Fruit fly (Drosophila melanogaster) whole organism, prepupa: ENCODE measurements around the gene ND-23.

Experiments used
- Blimp-1 ChIP-seq: fragments of 200-800 bp; sonication (Bioruptor generic); optimal IDR thresholded peaks from 3 replicates; lab custom pipeline; 2017; ENCODE audit warnings: missing biosample characterization, missing genetic modification characterization, mild to moderate bottlenecking, moderate library complexity, missing genetic modification reagents
- CG10669 ChIP-seq: fragments of 200-800 bp; sonication (Bioruptor generic); optimal IDR thresholded peaks from 3 replicates; lab custom pipeline; 2018; ENCODE audit warnings: missing biosample characterization, mild to moderate bottlenecking, missing genetic modification characterization, moderate library complexity
- CG11294 ChIP-seq: fragments of 200-800 bp; sonication (Bioruptor generic); IDR thresholded peaks from 2 replicates; pipeline ENCODE4 v1.3.6; 2022; ENCODE audit warnings: missing biosample characterization, missing genetic modification characterization
- CG11762 ChIP-seq: fragments of 200-800 bp; sonication (Bioruptor generic); optimal IDR thresholded peaks from 3 replicates; lab custom pipeline; 2016; ENCODE audit warnings: missing biosample characterization, missing genetic modification characterization; ENCODE audit not compliant: insufficient read depth
- CG3032 ChIP-seq: fragments of 200-800 bp; optimal IDR thresholded peaks from 2 replicates; lab custom pipeline; 2019; ENCODE audit warnings: missing biosample characterization, mild to moderate bottlenecking, missing genetic modification characterization, moderate library complexity
- CG31627 ChIP-seq: fragments of 200-800 bp; sonication (Bioruptor generic); optimal IDR thresholded peaks from 3 replicates; lab custom pipeline; 2016; ENCODE audit warnings: missing biosample characterization, missing genetic modification characterization
- CG32006 ChIP-seq: fragments of 200-800 bp; sonication (Bioruptor generic); optimal IDR thresholded peaks from 3 replicates; lab custom pipeline; 2017; ENCODE audit warnings: missing biosample characterization, mild to moderate bottlenecking, missing genetic modification characterization
- CG34406 ChIP-seq: fragments of 200-800 bp; sonication (Bioruptor generic); optimal IDR thresholded peaks from 3 replicates; lab custom pipeline; 2016; ENCODE audit warnings: missing biosample characterization, missing genetic modification characterization
- CG6163 ChIP-seq: fragments of 200-800 bp; sonication (Bioruptor generic); IDR thresholded peaks from 3 replicates; pipeline ENCODE4 v1.3.6; 2022; ENCODE audit warnings: missing biosample characterization, missing genetic modification characterization
- CG6792 ChIP-seq: fragments of 200-800 bp; sonication (Bioruptor generic); optimal IDR thresholded peaks from 3 replicates; lab custom pipeline; 2016; ENCODE audit warnings: missing biosample characterization, missing genetic modification characterization
- CG6808 ChIP-seq: fragments of 200-800 bp; sonication (Bioruptor generic); optimal IDR thresholded peaks from 3 replicates; lab custom pipeline; 2017; ENCODE audit warnings: missing biosample characterization, missing genetic modification characterization, mild to moderate bottlenecking, moderate library complexity, missing genetic modification reagents
- CG6854 ChIP-seq: fragments of 200-800 bp; sonication (Bioruptor generic); optimal IDR thresholded peaks from 2 replicates; lab custom pipeline; 2017; ENCODE audit warnings: missing biosample characterization, mild to moderate bottlenecking, missing genetic modification characterization
- CG7368 ChIP-seq: fragments of 200-800 bp; sonication (Bioruptor generic); optimal IDR thresholded peaks from 3 replicates; lab custom pipeline; 2016; ENCODE audit warnings: missing biosample characterization, missing genetic modification characterization
- CG8119 ChIP-seq: fragments of 200-800 bp; sonication (Bioruptor generic); IDR thresholded peaks from 3 replicates; pipeline ENCODE4 v1.3.6; 2022; ENCODE audit warnings: missing biosample characterization, missing genetic modification characterization
- CG8319 ChIP-seq: fragments of 200-800 bp; sonication (Bioruptor generic); optimal IDR thresholded peaks from 3 replicates; lab custom pipeline; 2016; ENCODE audit warnings: missing biosample characterization, missing genetic modification characterization
- CG8632 ChIP-seq: fragments of 200-800 bp; sonication (Bioruptor generic); optimal IDR thresholded peaks from 3 replicates; lab custom pipeline; 2016; ENCODE audit warnings: missing biosample characterization, missing genetic modification characterization
- Eip75B ChIP-seq: fragments of 200-800 bp; sonication (Bioruptor generic); optimal IDR thresholded peaks from 3 replicates; lab custom pipeline; 2016; ENCODE audit warnings: missing biosample characterization, missing genetic modification characterization
- Eip78C ChIP-seq: fragments of 200-800 bp; sonication (Bioruptor generic); peaks from one replicate; lab custom pipeline; 2016; ENCODE audit warnings: missing biosample characterization, missing genetic modification characterization
- Eip93F ChIP-seq: fragments of 200-800 bp; sonication (Bioruptor generic); optimal IDR thresholded peaks from 2 replicates; lab custom pipeline; 2016; ENCODE audit warnings: missing biosample characterization, mild to moderate bottlenecking, missing genetic modification characterization
- Gug ChIP-seq: fragments of 200-800 bp; sonication (Bioruptor generic); IDR thresholded peaks from 2 replicates; pipeline ENCODE4 v1.3.6; 2022; ENCODE audit warnings: missing biosample characterization, missing genetic modification characterization
- Hr38 ChIP-seq: sonication (Bioruptor generic); optimal IDR thresholded peaks from 2 replicates; lab custom pipeline; 2016; ENCODE audit warnings: missing biosample characterization, missing genetic modification characterization
- Hr4 ChIP-seq: fragments of 200-800 bp; sonication (Bioruptor generic); optimal IDR thresholded peaks from 3 replicates; lab custom pipeline; 2016; ENCODE audit warnings: missing biosample characterization, missing genetic modification characterization
- Lpt ChIP-seq: fragments of 200-800 bp; sonication (Bioruptor generic); optimal IDR thresholded peaks from 3 replicates; lab custom pipeline; 2016; ENCODE audit warnings: missing biosample characterization, missing genetic modification characterization
- Met ChIP-seq: fragments of 200-800 bp; sonication (Bioruptor generic); optimal IDR thresholded peaks from 3 replicates; lab custom pipeline; 2016; ENCODE audit warnings: missing biosample characterization, missing genetic modification characterization
- OdsH ChIP-seq: fragments of 200-800 bp; sonication (Bioruptor generic); optimal IDR thresholded peaks from 3 replicates; lab custom pipeline; 2016; ENCODE audit warnings: missing biosample characterization, missing genetic modification characterization
- Smox ChIP-seq: fragments of 200-800 bp; sonication (Bioruptor generic); optimal IDR thresholded peaks from 3 replicates; lab custom pipeline; 2016; ENCODE audit warnings: missing biosample characterization, missing genetic modification characterization
- Sox102F ChIP-seq: fragments of 200-800 bp; sonication (Bioruptor generic); optimal IDR thresholded peaks from 2 replicates; lab custom pipeline; 2016; ENCODE audit warnings: missing biosample characterization, mild to moderate bottlenecking, missing genetic modification characterization
- Sox14 ChIP-seq: fragments of 200-800 bp; sonication (Bioruptor generic); optimal IDR thresholded peaks from 3 replicates; lab custom pipeline; 2016; ENCODE audit warnings: missing biosample characterization, missing genetic modification characterization
- Sox15 ChIP-seq: fragments of 200-800 bp; sonication (Bioruptor generic); optimal IDR thresholded peaks from 3 replicates; lab custom pipeline; 2016; ENCODE audit warnings: missing biosample characterization, missing genetic modification characterization
- acj6 ChIP-seq: fragments of 200-800 bp; sonication (Bioruptor generic); optimal IDR thresholded peaks from 3 replicates; lab custom pipeline; 2016; ENCODE audit warnings: missing biosample characterization, missing genetic modification characterization
- dac ChIP-seq: fragments of 200-800 bp; sonication (Bioruptor generic); optimal IDR thresholded peaks from 2 replicates; lab custom pipeline; 2017; ENCODE audit warnings: missing biosample characterization, mild to moderate bottlenecking, missing genetic modification characterization
- eg ChIP-seq: fragments of 200-800 bp; sonication (Bioruptor generic); IDR thresholded peaks from 3 replicates; pipeline ENCODE4 v1.3.6; 2022; ENCODE audit warnings: missing biosample characterization, missing genetic modification characterization
- esn ChIP-seq: fragments of 200-800 bp; sonication (Bioruptor generic); optimal IDR thresholded peaks from 2 replicates; lab custom pipeline; 2016; ENCODE audit warnings: missing biosample characterization, mild to moderate bottlenecking, missing genetic modification characterization, moderate library complexity
- fd59A ChIP-seq: fragments of 200-800 bp; sonication (Bioruptor generic); optimal IDR thresholded peaks from 2 replicates; lab custom pipeline; 2017; ENCODE audit warnings: missing biosample characterization, mild to moderate bottlenecking, missing genetic modification characterization, missing genetic modification reagents
- net ChIP-seq: fragments of 200-800 bp; sonication (Bioruptor generic); optimal IDR thresholded peaks from 3 replicates; lab custom pipeline; 2016; ENCODE audit warnings: missing biosample characterization, missing genetic modification characterization
- salr ChIP-seq, 2 experiments: fragments of 200-800 bp; sonication (Bioruptor generic); optimal IDR thresholded peaks; 3 replicates each; lab custom pipeline; 2016 to 2018; ENCODE audit warnings: missing biosample characterization in 2 of 2, missing genetic modification characterization in 2 of 2, mild to moderate bottlenecking in 1 of 2
- spab ChIP-seq: fragments of 200-800 bp; sonication (Bioruptor generic); optimal IDR thresholded peaks from 2 replicates; lab custom pipeline; 2017; ENCODE audit warnings: missing biosample characterization, mild to moderate bottlenecking, missing genetic modification characterization, missing genetic modification reagents
- ss ChIP-seq, 2 experiments: fragments of 200-800 bp; sonication (Bioruptor generic); optimal IDR thresholded peaks; 2 replicates in 1 of 2; 3 replicates in 1 of 2; lab custom pipeline; 2017 to 2018; ENCODE audit warnings: mild to moderate bottlenecking in 2 of 2, missing biosample characterization in 2 of 2, missing genetic modification characterization in 2 of 2, moderate library complexity in 1 of 2
- svp ChIP-seq: fragments of 200-800 bp; sonication (Bioruptor generic); peaks from one replicate; lab custom pipeline; 2016; ENCODE audit warnings: missing biosample characterization, missing genetic modification characterization
- vri ChIP-seq: fragments of 200-800 bp; sonication (Bioruptor generic); optimal IDR thresholded peaks from 3 replicates; lab custom pipeline; 2016; ENCODE audit warnings: missing biosample characterization, mild to moderate bottlenecking, missing genetic modification characterization

The ND-23 gene

dm6 chr3R:15803502-15804461 lies 33.1 kb downstream of the ND-23 start, which contains the start of gene alpha-Man-IIb (continued):
- peak; percentile 59 for TF ChIP-seq CG3032 (tag; lab: Kevin White, UChicago)
- TF ChIP-seq esn (GFP tag; lab: Kevin White, UChicago): peak; percentile 19
- no peak for TF ChIP-seq salr (GFP tag; optimal IDR thresholded peaks at IDR 0.05; lab: Kevin White, UChicago)
- no peak for TF ChIP-seq dac (GFP tag; lab: Kevin White, UChicago)
- TF ChIP-seq vri (GFP tag; lab: Kevin White, UChicago): no peak
- peak; percentile 52 for TF ChIP-seq CG6854 (GFP tag; lab: Kevin White, UChicago)
- TF ChIP-seq Sox15 (GFP tag; lab: Kevin White, UChicago): no peak
- TF ChIP-seq CG34406 (GFP tag; lab: Kevin White, UChicago): no peak
- no peak for TF ChIP-seq Lpt (GFP tag; lab: Kevin White, UChicago)
- TF ChIP-seq Met (GFP tag; lab: Kevin White, UChicago): no peak
- no peak for TF ChIP-seq CG11762 (GFP tag; lab: Kevin White, UChicago)
- TF ChIP-seq Eip75B (GFP tag; lab: Kevin White, UChicago): peak; percentile 13
- TF ChIP-seq Hr38 (GFP tag; lab: Kevin White, UChicago): no peak
- TF ChIP-seq Eip78C (GFP tag; lab: Kevin White, UChicago): peak; percentile 74
- TF ChIP-seq acj6: no peak
- TF ChIP-seq OdsH (GFP tag; lab: Kevin White, UChicago): no peak
- TF ChIP-seq CG8319 (GFP tag; lab: Kevin White, UChicago): no peak
- TF ChIP-seq Hr4 (GFP tag; lab: Kevin White, UChicago): no peak
- TF ChIP-seq CG6163 (GFP tag; lab: Robert Waterston, UW): peak; percentile 30; the same call in 1 of the 3 replicates
- TF ChIP-seq CG11294 (GFP tag; lab: Robert Waterston, UW): no peak
- TF ChIP-seq svp (GFP tag; lab: Kevin White, UChicago): peak; percentile 70
- TF ChIP-seq CG8632 (GFP tag; lab: Kevin White, UChicago): no peak
- TF ChIP-seq CG8119: no peak
- no peak for TF ChIP-seq CG6808 (GFP tag; lab: Kevin White, UChicago)
- no peak for TF ChIP-seq net (GFP tag; lab: Kevin White, UChicago)
- TF ChIP-seq CG31627 (GFP tag; lab: Kevin White, UChicago): peak; percentile 22
- TF ChIP-seq fd59A: no peak
- TF ChIP-seq Sox102F (GFP tag; lab: Kevin White, UChicago): no peak
- no peak for TF ChIP-seq Eip93F (GFP tag; lab: Kevin White, UChicago)
- TF ChIP-seq CG32006 (GFP tag; lab: Kevin White, UChicago): no peak
- TF ChIP-seq Smox: no peak
- no peak for TF ChIP-seq eg
- no peak for TF ChIP-seq CG7368 (GFP tag; lab: Kevin White, UChicago)
- no peak for TF ChIP-seq Gug (GFP tag; lab: Robert Waterston, UW)
- TF ChIP-seq Blimp-1 (GFP tag; lab: Kevin White, UChicago): no peak
- peak; percentile 34 for TF ChIP-seq Sox14 (GFP tag; lab: Kevin White, UChicago)
- TF ChIP-seq CG6792 (GFP tag; lab: Kevin White, UChicago): no peak

- TF ChIP-seq Eip75B (GFP tag; lab: Kevin White, UChicago) (no peak), salr (GFP tag; optimal IDR thresholded peaks at IDR 0.05; lab: Kevin White, UChicago) (no peak), CG10669 (GFP tag; lab: Kevin White, UChicago) (no peak), spab (no peak), ss (GFP tag; optimal IDR thresholded peaks at IDR 0.05; lab: Kevin White, UChicago) (no peak), Eip78C (GFP tag; lab: Kevin White, UChicago) (peak; percentile 10)
Measured at dm6 chr3R:15802006-15802405, 34.9 kb downstream of the ND-23 start, which contains the start of gene CG9593. TSS of gene CG9593 (plus strand) at chr3R:15802275.
